Fruit fly (Drosophila melanogaster) Kc167 (cell line): ENCODE measurements around the gene Sp212.

Experiments
- Myc ChIP-seq: fragments of >200 bp; optimal IDR thresholded peaks from 2 replicates; lab custom pipeline; 2017; ENCODE audit warnings: missing external identifiers
- Sin3A ChIP-seq: fragments of >200 bp; optimal IDR thresholded peaks from 2 replicates; lab custom pipeline; 2018; ENCODE audit warnings: missing external identifiers
- insv ChIP-seq: fragments of >200 bp; optimal IDR thresholded peaks from 3 replicates; lab custom pipeline; 2018; ENCODE audit warnings: missing external identifiers
- psq ChIP-seq: fragments of >200 bp; optimal IDR thresholded peaks from 2 replicates; lab custom pipeline; 2017; ENCODE audit warnings: missing external identifiers
- ttk ChIP-seq: sonication (Bioruptor generic); optimal IDR thresholded peaks from 2 replicates; lab custom pipeline; 2017; ENCODE audit warnings: missing external identifiers

DNA sequence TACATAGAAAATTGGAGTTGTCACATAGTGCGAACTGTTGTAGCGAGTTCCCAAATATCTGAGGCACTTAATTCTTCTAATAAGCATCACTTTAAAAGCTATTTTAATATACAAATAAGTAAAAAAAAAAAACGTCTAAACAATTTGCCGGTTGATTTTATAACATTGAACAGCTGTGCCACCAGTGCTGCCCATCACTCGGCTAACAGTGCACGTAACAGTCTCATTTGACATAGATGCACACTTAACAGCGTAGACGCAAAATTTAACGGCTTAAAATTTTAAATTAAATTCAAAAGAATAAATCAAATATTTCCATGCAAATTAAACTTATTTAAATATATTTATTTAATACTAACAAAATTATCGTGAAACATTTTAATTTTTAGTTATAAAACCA, 35.9 kb upstream of the Sp212 start, which contains the start of gene MetRS-m:
- TF ChIP-seq Myc (lab: Kevin White, UChicago) (no peak), ttk (lab: Kevin White, UChicago) (no peak), psq (lab: Kevin White, UChicago) (no peak), Sin3A (lab: Kevin White, UChicago) (no peak), insv (lab: Kevin White, UChicago) (no peak)
